Fruit fly (Drosophila melanogaster): ENCODE data around the gene CG33159.

dm6 chr3L:3249664-3249996 lies 45.4 kb upstream of the CG33159 start:
- TF ChIP-seq al (GFP tag; IDR thresholded peaks at IDR 0.05), result no peak
- no peak for TF ChIP-seq Poxn (GFP tag; IDR thresholded peaks at IDR 0.05)
- TF ChIP-seq CG30403 (GFP tag; optimal IDR thresholded peaks at IDR 0.05), result no peak
- TF ChIP-seq CG8388 (GFP tag; optimal IDR thresholded peaks at IDR 0.05), result no peak
- TF ChIP-seq pan (optimal IDR thresholded peaks at IDR 0.05), result no peak
- TF ChIP-seq pan (GFP tag; optimal IDR thresholded peaks at IDR 0.05 in 1 of 2, IDR thresholded peaks at IDR 0.05 in 1 of 2), result no peak
- TF ChIP-seq twi (tag; optimal IDR thresholded peaks at IDR 0.05), result no peak
- no peak for TF ChIP-seq CG7786 (GFP tag; optimal IDR thresholded peaks at IDR 0.05)
- no peak for TF ChIP-seq CG31388 (GFP tag; optimal IDR thresholded peaks at IDR 0.05)
- TF ChIP-seq schlank (tag; optimal IDR thresholded peaks at IDR 0.05), result no peak
